Fruit fly (Drosophila melanogaster): Measurements from ENCODE around the gene CG7218.

The CG7218 gene

dm6 chr3R:18164052-18164722 is at the start of gene CG7218, which contains the start of gene Cbp20 (continued):
- TF ChIP-seq CG4730 (GFP tag; IDR thresholded peaks at IDR 0.05) (peak; percentile 78), slp2 (GFP tag; optimal IDR thresholded peaks at IDR 0.05) (peak; percentile 8), CG3407 (GFP tag; optimal IDR thresholded peaks at IDR 0.05) (no peak), CG1024 (GFP tag; IDR thresholded peaks at IDR 0.05) (peak; percentile 56; the same call in 1 of the 2 replicates), CG1832 (GFP tag; optimal IDR thresholded peaks at IDR 0.05) (no peak), CG10431 (GFP tag; optimal IDR thresholded peaks at IDR 0.05) (no peak), CG16815 (GFP tag; optimal IDR thresholded peaks at IDR 0.05) (peak; percentile 10), CG17328 (GFP tag; IDR thresholded peaks at IDR 0.05) (peak; percentile 65), Atf6 (GFP tag; IDR thresholded peaks at IDR 0.05) (peak; percentile 59), Hmr (GFP tag; optimal IDR thresholded peaks at IDR 0.05) (peak; percentile 70), CG15696 (tag; optimal IDR thresholded peaks at IDR 0.05) (peak; percentile 49), Usf (GFP tag; optimal IDR thresholded peaks at IDR 0.05) (peak; percentile 18), BEAF-32 (GFP tag; optimal IDR thresholded peaks at IDR 0.05) (peak; percentile 94), Vsx1 (GFP tag; optimal IDR thresholded peaks at IDR 0.05) (no peak), pfk (GFP tag; optimal IDR thresholded peaks at IDR 0.05) (no peak), pita (GFP tag; optimal IDR thresholded peaks at IDR 0.05) (no peak), scrt (GFP tag; optimal IDR thresholded peaks at IDR 0.05) (peak; percentile 20), ac (GFP tag; optimal IDR thresholded peaks at IDR 0.05) (no peak), pros (GFP tag; optimal IDR thresholded peaks at IDR 0.05) (no peak), NC2α (GFP tag; optimal IDR thresholded peaks at IDR 0.05) (no peak), Sry-δ (GFP tag; optimal IDR thresholded peaks at IDR 0.05) (peak; percentile 83), dmrt99B (tag; optimal IDR thresholded peaks at IDR 0.05) (peak; percentile 52), CG7963 (GFP tag; IDR thresholded peaks at IDR 0.05; ENCODE audit: partially characterized antibody) (peak; percentile 65; the same call in 2 of the 3 replicates), CG13287 (GFP tag; IDR thresholded peaks at IDR 0.05; ENCODE audit: partially characterized antibody) (peak; percentile 91), HLHmδ (GFP tag; optimal IDR thresholded peaks at IDR 0.05) (no peak), esg (GFP tag; conservative IDR thresholded peaks at IDR 0.05) (0 out of 2 replicates have a peak, but pooled peaks have one; percentile 26), Hsf (GFP tag; optimal IDR thresholded peaks at IDR 0.05) (peak; percentile 69), al (GFP tag; IDR thresholded peaks at IDR 0.05) (peak; percentile 79), unc-4 (GFP tag; IDR thresholded peaks at IDR 0.05; ENCODE audit: partially characterized antibody) (peak; percentile 90), klu (GFP tag; IDR thresholded peaks at IDR 0.05) (0 out of 2 replicates have a peak, but pooled peaks have one; percentile 25), CG11247 (GFP tag; IDR thresholded peaks at IDR 0.05) (peak; percentile 80), CG17612 (GFP tag; IDR thresholded peaks at IDR 0.05) (peak; percentile 52; the same call in 1 of the 2 replicates), dysf (GFP tag; IDR thresholded peaks at IDR 0.05) (peak; percentile 76), CG9727 (GFP tag; optimal IDR thresholded peaks at IDR 0.05) (peak; percentile 59), Lpt (GFP tag; optimal IDR thresholded peaks at IDR 0.05) (no peak), CG4328 (GFP tag; optimal IDR thresholded peaks at IDR 0.05) (peak; percentile 47), insv (GFP tag; optimal IDR thresholded peaks at IDR 0.05) (peak in 1 of 2 experiments; percentile 75), CG9932 (GFP tag; IDR thresholded peaks at IDR 0.05) (peak; percentile 95), ato (GFP tag; IDR thresholded peaks at IDR 0.05; ENCODE audit: partially characterized antibody) (peak; percentile 69), Dip3 (GFP tag; optimal IDR thresholded peaks at IDR 0.05) (peak; percentile 60), wek (GFP tag; optimal IDR thresholded peaks at IDR 0.05) (no peak), Dp (GFP tag; optimal IDR thresholded peaks at IDR 0.05) (peak; percentile 24), Mes4 (GFP tag; optimal IDR thresholded peaks at IDR 0.05) (no peak), CHES-1-like (GFP tag; optimal IDR thresholded peaks at IDR 0.05) (peak; percentile 72), Bteb2 (GFP tag; optimal IDR thresholded peaks at IDR 0.05) (peak; percentile 68), CG16779 (GFP tag; IDR thresholded peaks at IDR 0.05) (peak; percentile 73), Scr (GFP tag; IDR thresholded peaks at IDR 0.05; ENCODE audit: partially characterized antibody) (peak; percentile 91), Med (GFP tag) (peak; percentile 95), HLH3B (GFP tag; IDR thresholded peaks at IDR 0.05) (peak; percentile 68)

Data from whole organism, embryonic.